Worm (Caenorhabditis elegans) whole organism, L4 larva: ENCODE results near the gene F11A10.5.

Source experiments
- F26F4.8 ChIP-seq: fragments of 200-800 bp; sonication (Bioruptor generic); conservative IDR thresholded peaks from 2 replicates; pipeline ENCODE4 v1.3.6; 2022; ENCODE audit warnings: missing genetic modification characterization, missing compliant biosample characterization
- T20F7.1 ChIP-seq: fragments of 200-800 bp; sonication (Bioruptor generic); optimal IDR thresholded peaks from 2 replicates; lab custom pipeline; 2018; ENCODE audit warnings: mild to moderate bottlenecking, missing genetic modification characterization, missing compliant biosample characterization
- aly-2 ChIP-seq: sonication (generic microtip); optimal IDR thresholded peaks from 2 replicates; lab custom pipeline; 2018; ENCODE audit warnings: missing biosample characterization, missing genetic modification characterization
- ama-1 ChIP-seq: fragments of 150-350 bp; optimal IDR thresholded peaks from 2 replicates; lab custom pipeline; 2014; ENCODE audit warnings: inconsistent platforms, mixed read lengths
- attf-4 ChIP-seq: sonication (generic microtip); optimal IDR thresholded peaks from 3 replicates; lab custom pipeline; 2017; ENCODE audit warnings: missing biosample characterization, missing genetic modification characterization
- ceh-20 ChIP-seq: fragments of 200-800 bp; sonication (Bioruptor generic); IDR thresholded peaks from 2 replicates; pipeline ENCODE4 v1.3.6; 2022; ENCODE audit warnings: missing genetic modification reagents, missing genetic modification characterization, missing compliant biosample characterization
- ceh-28 ChIP-seq: fragments of 150-350 bp; optimal IDR thresholded peaks from 2 replicates; lab custom pipeline; 2014; ENCODE audit warnings: missing biosample characterization, missing genetic modification reagents, missing genetic modification characterization
- ceh-62 ChIP-seq: sonication (generic microtip); optimal IDR thresholded peaks from 2 replicates; lab custom pipeline; 2017; ENCODE audit warnings: missing biosample characterization, missing genetic modification characterization
- daf-12 ChIP-seq: fragments of 150-350 bp; optimal IDR thresholded peaks from 2 replicates; lab custom pipeline; 2014; ENCODE audit warnings: missing biosample characterization, missing genetic modification reagents, missing genetic modification characterization
- daf-16 ChIP-seq, 3 experiments: sonication (generic microtip); optimal IDR thresholded peaks; 2 replicates each; lab custom pipeline; 2016 to 2017; ENCODE audit warnings: missing genetic modification characterization in 3 of 3, missing genetic modification reagents in 3 of 3, mild to moderate bottlenecking in 2 of 3, missing compliant biosample characterization in 2 of 3, missing biosample characterization in 1 of 3, moderate library complexity in 1 of 3
- dpl-1 ChIP-seq: fragments of 150-350 bp; optimal IDR thresholded peaks from 2 replicates; lab custom pipeline; 2014; ENCODE audit warnings: missing biosample characterization, missing genetic modification reagents, missing genetic modification characterization
- dve-1 ChIP-seq: sonication (generic microtip); optimal IDR thresholded peaks from 2 replicates; lab custom pipeline; 2017; ENCODE audit warnings: antibody characterized with exemption, mild to moderate bottlenecking, missing genetic modification characterization, missing compliant biosample characterization; ENCODE audit not compliant: insufficient read depth
- gei-8 ChIP-seq: fragments of 200-800 bp; sonication (Bioruptor generic); optimal IDR thresholded peaks from 2 replicates; lab custom pipeline; 2018; ENCODE audit warnings: mild to moderate bottlenecking, missing genetic modification characterization, missing compliant biosample characterization
- hif-1 ChIP-seq, 2 experiments: sonication (generic microtip); optimal IDR thresholded peaks; 2 replicates each; lab custom pipeline; 2016 to 2017; ENCODE audit warnings: missing compliant biosample characterization in 2 of 2, missing genetic modification characterization in 2 of 2, missing genetic modification reagents in 2 of 2, missing genotype in 2 of 2, mild to moderate bottlenecking in 1 of 2
- hlh-11 ChIP-seq: fragments of 200-800 bp; sonication (Bioruptor generic); optimal IDR thresholded peaks from 2 replicates; lab custom pipeline; 2018; ENCODE audit warnings: mild to moderate bottlenecking, missing genetic modification characterization, missing compliant biosample characterization
- lin-13 ChIP-seq: fragments of 150-350 bp; optimal IDR thresholded peaks from 2 replicates; lab custom pipeline; 2014; ENCODE audit warnings: missing biosample characterization, missing genetic modification reagents, missing genetic modification characterization
- lin-38 ChIP-seq: fragments of 200-800 bp; sonication (Bioruptor generic); IDR thresholded peaks from 2 replicates; pipeline ENCODE4 v1.3.6; 2022; ENCODE audit warnings: missing genetic modification reagents, missing genetic modification characterization, missing compliant biosample characterization
- lir-3 ChIP-seq: sonication (generic microtip); optimal IDR thresholded peaks from 2 replicates; lab custom pipeline; 2016; ENCODE audit warnings: mild to moderate bottlenecking, missing genetic modification characterization, missing compliant biosample characterization
- lsy-2 ChIP-seq, 2 experiments: fragments of 150-350 bp in 1 of 2; sonication (generic microtip) in 1 of 2; optimal IDR thresholded peaks; 2 replicates each; lab custom pipeline; 2014 to 2017; ENCODE audit warnings: missing biosample characterization in 2 of 2, missing genetic modification characterization in 2 of 2
- mdt-29 ChIP-seq: fragments of 200-800 bp; sonication (Bioruptor generic); IDR thresholded peaks from 2 replicates; pipeline ENCODE4 v1.3.6; 2022; ENCODE audit warnings: missing genetic modification reagents, missing genetic modification characterization, missing compliant biosample characterization
- mes-2 ChIP-seq: sonication (generic microtip); optimal IDR thresholded peaks from 2 replicates; lab custom pipeline; 2016; ENCODE audit warnings: missing genotype, mild to moderate bottlenecking, missing genetic modification characterization, missing compliant biosample characterization; ENCODE audit not compliant: poor library complexity, severe bottlenecking
- mxl-2 ChIP-seq: fragments of 200-800 bp; sonication (Bioruptor generic); conservative IDR thresholded peaks from 2 replicates; pipeline ENCODE4 v1.3.6; 2022; ENCODE audit warnings: missing genetic modification reagents, missing genetic modification characterization, missing compliant biosample characterization
- nhr-102 ChIP-seq: sonication (generic microtip); optimal IDR thresholded peaks from 2 replicates; lab custom pipeline; 2016; ENCODE audit warnings: mild to moderate bottlenecking, missing genetic modification characterization, moderate library complexity, missing compliant biosample characterization
- nhr-28 ChIP-seq: fragments of 150-350 bp; optimal IDR thresholded peaks from 2 replicates; lab custom pipeline; 2014; ENCODE audit warnings: missing biosample characterization, missing genetic modification characterization
- nhr-41 ChIP-seq: fragments of 200-800 bp; sonication (Bioruptor generic); IDR thresholded peaks from 2 replicates; pipeline ENCODE4 v1.3.6; 2022; ENCODE audit warnings: missing genetic modification reagents, missing genetic modification characterization, missing compliant biosample characterization
- nhr-77 ChIP-seq: fragments of 150-350 bp; optimal IDR thresholded peaks from 2 replicates; lab custom pipeline; 2014; ENCODE audit warnings: missing biosample characterization, missing genetic modification characterization
- pha-4 ChIP-seq, 2 experiments: fragments of 150-350 bp in 1 of 2; fragments of 200-800 bp in 1 of 2; sonication (Bioruptor generic) in 1 of 2; IDR thresholded peaks in 1 of 2; optimal IDR thresholded peaks in 1 of 2; 2 replicates each; pipeline versions ENCODE4 v1.3.6 to Lab custom; 2014 to 2022; ENCODE audit warnings: missing genetic modification characterization in 2 of 2, missing genetic modification reagents in 2 of 2, missing biosample characterization in 1 of 2, missing compliant biosample characterization in 1 of 2
- php-3 ChIP-seq: fragments of 200-800 bp; sonication (Bioruptor generic); IDR thresholded peaks from 2 replicates; pipeline ENCODE4 v1.3.6; 2022; ENCODE audit warnings: missing genetic modification reagents, missing genetic modification characterization, missing compliant biosample characterization
- pqm-1 ChIP-seq: sonication (generic microtip); optimal IDR thresholded peaks from 2 replicates; lab custom pipeline; 2017; ENCODE audit warnings: missing biosample characterization, missing genetic modification characterization
- rbr-2 ChIP-seq: sonication (generic microtip); optimal IDR thresholded peaks from 2 replicates; lab custom pipeline; 2016; ENCODE audit warnings: missing genotype, missing genetic modification characterization, missing compliant biosample characterization
- snpc-1.2 ChIP-seq: fragments of 200-800 bp; sonication (Bioruptor generic); IDR thresholded peaks from 2 replicates; pipeline ENCODE4 v1.3.6; 2022; ENCODE audit warnings: missing genetic modification reagents, missing genetic modification characterization, missing compliant biosample characterization
- spr-3 ChIP-seq: fragments of 200-800 bp; sonication (Bioruptor generic); optimal IDR thresholded peaks from 2 replicates; lab custom pipeline; 2018; ENCODE audit warnings: mild to moderate bottlenecking, missing genetic modification characterization, missing compliant biosample characterization
- unc-62 ChIP-seq, 3 experiments: fragments of 150-350 bp in 1 of 3; sonication (generic microtip); optimal IDR thresholded peaks in 2 of 3; peaks in 1 of 3; 1 replicate in 1 of 3; 2 replicates in 2 of 3; lab custom pipeline; 2014 to 2017; ENCODE audit warnings: missing biosample characterization in 3 of 3, missing genetic modification characterization in 3 of 3, missing genetic modification reagents in 3 of 3, missing genotype in 1 of 3
- zag-1 ChIP-seq: fragments of 150-350 bp; optimal IDR thresholded peaks from 2 replicates; lab custom pipeline; 2014; ENCODE audit warnings: missing biosample characterization, missing genetic modification characterization
- zfp-3 ChIP-seq: fragments of 200-800 bp; sonication (Bioruptor generic); conservative IDR thresholded peaks from 2 replicates; pipeline ENCODE4 v1.3.6; 2022; ENCODE audit warnings: missing genetic modification reagents, missing genetic modification characterization, missing compliant biosample characterization
- zip-11 ChIP-seq: fragments of 200-800 bp; sonication (Bioruptor generic); IDR thresholded peaks from 2 replicates; pipeline ENCODE4 v1.3.6; 2022; ENCODE audit warnings: missing genetic modification characterization, missing compliant biosample characterization
- ztf-11 ChIP-seq: fragments of 150-350 bp; optimal IDR thresholded peaks from 2 replicates; lab custom pipeline; 2014; ENCODE audit warnings: missing biosample characterization, missing genetic modification characterization

F11A10.5 gene

ce11 chrIV:12093819-12094218 lies at the start of gene F11A10.5:
Gene F11A10.5, plus strand, starts transcription at chrIV:12094119.
- TF ChIP-seq daf-12 (tag; lab: Kevin White, UChicago): no peak
- peak; percentile 3 for TF ChIP-seq ceh-28 (tag; lab: Kevin White, UChicago)
- TF ChIP-seq spr-3 (GFP tag; lab: Kevin White, UChicago): no peak
- TF ChIP-seq mes-2 (tag; lab: Kevin White, UChicago): peak; percentile 28
- no peak for TF ChIP-seq zag-1 (tag; lab: Kevin White, UChicago)
- no peak for TF ChIP-seq daf-16 (GFP tag; optimal IDR thresholded peaks at IDR 0.05; lab: Kevin White, UChicago)
- TF ChIP-seq daf-16 (tag; optimal IDR thresholded peaks at IDR 0.05; lab: Kevin White, UChicago): peak; percentile 24
- no peak for TF ChIP-seq nhr-41
- peak in 1 of 2 experiments; percentile 32 for TF ChIP-seq hif-1 (tag; optimal IDR thresholded peaks at IDR 0.05; lab: Kevin White, UChicago)
- TF ChIP-seq snpc-1.2 (GFP tag; lab: Robert Waterston, UW): no peak
- peak in 1 of 2 experiments; percentile 48 for TF ChIP-seq unc-62 (GFP tag; optimal IDR thresholded peaks at IDR 0.05 in 1 of 2; lab: Kevin White, UChicago)
- TF ChIP-seq unc-62 (tag; optimal IDR thresholded peaks at IDR 0.05; lab: Kevin White, UChicago): no peak

- peak; percentile 25 for TF ChIP-seq hlh-11
- no peak for TF ChIP-seq F26F4.8 (GFP tag; lab: Robert Waterston, UW)
- TF ChIP-seq nhr-77 (tag; lab: Kevin White, UChicago): no peak
- peak; percentile 69 for TF ChIP-seq nhr-28 (tag; lab: Kevin White, UChicago)
- TF ChIP-seq lin-38 (GFP tag; lab: Robert Waterston, UW): no peak
- no peak for TF ChIP-seq mdt-29
- no peak for TF ChIP-seq aly-2 (tag; lab: Kevin White, UChicago)
- no peak for TF ChIP-seq rbr-2 (tag; lab: Kevin White, UChicago)
- no peak for TF ChIP-seq zag-1 (tag; lab: Kevin White, UChicago)
- TF ChIP-seq ama-1: no peak
- TF ChIP-seq nhr-102 (tag; lab: Kevin White, UChicago): no peak
- no peak for TF ChIP-seq lir-3
- no peak for TF ChIP-seq mxl-2
- no peak for TF ChIP-seq zfp-3
- no peak for TF ChIP-seq gei-8
- TF ChIP-seq T20F7.1: no peak
- no peak for TF ChIP-seq daf-16 (GFP tag; optimal IDR thresholded peaks at IDR 0.05; lab: Kevin White, UChicago)
- TF ChIP-seq daf-16 (tag; optimal IDR thresholded peaks at IDR 0.05; lab: Kevin White, UChicago): no peak
- TF ChIP-seq php-3 (GFP tag; lab: Robert Waterston, UW): no peak
- TF ChIP-seq pha-4 (GFP tag; IDR thresholded peaks at IDR 0.05; lab: Robert Waterston, UW): no peak
- no peak for TF ChIP-seq pha-4 (tag; optimal IDR thresholded peaks at IDR 0.05; lab: Kevin White, UChicago)
- TF ChIP-seq lsy-2 (tag; optimal IDR thresholded peaks at IDR 0.05; lab: Kevin White, UChicago): peak in 1 of 2 experiments; percentile 6
- no peak for TF ChIP-seq ceh-62
- TF ChIP-seq lin-13 (GFP tag; lab: Kevin White, UChicago): no peak
- peak; percentile 3 for TF ChIP-seq dpl-1 (GFP tag; lab: Kevin White, UChicago)
- TF ChIP-seq ztf-11: no peak
- no peak for TF ChIP-seq attf-4 (tag; lab: Kevin White, UChicago)
- TF ChIP-seq ceh-20 (GFP tag; lab: Robert Waterston, UW): no peak
- TF ChIP-seq pqm-1 (tag; lab: Kevin White, UChicago): peak; percentile 48
- TF ChIP-seq dve-1 (tag; lab: Kevin White, UChicago): peak; percentile 6
- no peak for TF ChIP-seq zip-11
Observed at ce11 chrIV:12044844-12045738, 48.8 kb upstream of the F11A10.5 start.
